Fruit fly (Drosophila melanogaster): Measurements from ENCODE around the gene TSG101.

TSG101 gene

dm6 chr3L:16865123-16865831 is 23.2 kb downstream of the TSG101 start, which contains the start of gene Lmpt (continued):
- peak; percentile 77 for TF ChIP-seq Blimp-1 (GFP tag; optimal IDR thresholded peaks at IDR 0.05)
- no peak for TF ChIP-seq CG7556 (GFP tag; optimal IDR thresholded peaks at IDR 0.05)
- no peak for TF ChIP-seq NC2β (GFP tag; optimal IDR thresholded peaks at IDR 0.05)
- no peak for TF ChIP-seq ci (GFP tag; IDR thresholded peaks at IDR 0.05)
- no peak for TF ChIP-seq HLH3B (GFP tag; IDR thresholded peaks at IDR 0.05)
- TF ChIP-seq da (GFP tag; optimal IDR thresholded peaks at IDR 0.05): no peak
- TF ChIP-seq Antp (GFP tag; optimal IDR thresholded peaks at IDR 0.05): no peak
- no peak for TF ChIP-seq CG15479 (GFP tag; optimal IDR thresholded peaks at IDR 0.05)
- TF ChIP-seq ind (GFP tag; optimal IDR thresholded peaks at IDR 0.05): no peak
- TF ChIP-seq CG32532 (GFP tag; IDR thresholded peaks at IDR 0.05): no peak
- TF ChIP-seq pb (GFP tag; optimal IDR thresholded peaks at IDR 0.05): no peak
- peak; percentile 61; the same call in 1 of the 3 replicates for TF ChIP-seq CG34422 (GFP tag; IDR thresholded peaks at IDR 0.05)
- no peak for TF ChIP-seq wek (GFP tag; optimal IDR thresholded peaks at IDR 0.05)
- TF ChIP-seq Rfx (GFP tag; IDR thresholded peaks at IDR 0.05): peak; percentile 10; the same call in 1 of the 2 replicates
- TF ChIP-seq shn (GFP tag; optimal IDR thresholded peaks at IDR 0.05): no peak
- TF ChIP-seq ase (GFP tag; IDR thresholded peaks at IDR 0.05): no peak
- no peak for TF ChIP-seq CG9609 (GFP tag; optimal IDR thresholded peaks at IDR 0.05)
- no peak for TF ChIP-seq Aef1 (GFP tag; IDR thresholded peaks at IDR 0.05)
- no peak for TF ChIP-seq ewg (GFP tag; optimal IDR thresholded peaks at IDR 0.05)
- TF ChIP-seq CG9437 (GFP tag; optimal IDR thresholded peaks at IDR 0.05): peak; percentile 10
- TF ChIP-seq Lpt (GFP tag; optimal IDR thresholded peaks at IDR 0.05): no peak
- TF ChIP-seq slbo (GFP tag; IDR thresholded peaks at IDR 0.05): no peak
- 0 out of 2 replicates have a peak, but pooled peaks have one; percentile 25 for TF ChIP-seq Drgx (GFP tag; IDR thresholded peaks at IDR 0.05)
- no peak for TF ChIP-seq Camta (GFP tag; optimal IDR thresholded peaks at IDR 0.05)
- TF ChIP-seq CG10543 (GFP tag; optimal IDR thresholded peaks at IDR 0.05): no peak
- no peak for TF ChIP-seq CG6254 (GFP tag; optimal IDR thresholded peaks at IDR 0.05)
- no peak for TF ChIP-seq CG2889 (GFP tag; IDR thresholded peaks at IDR 0.05)
- no peak for TF ChIP-seq CG10462 (GFP tag; optimal IDR thresholded peaks at IDR 0.05)
- no peak for TF ChIP-seq CG17359 (tag; optimal IDR thresholded peaks at IDR 0.05)
- peak; percentile 21 for TF ChIP-seq CG7839 (tag; optimal IDR thresholded peaks at IDR 0.05)
- no peak for TF ChIP-seq Atf6 (GFP tag; IDR thresholded peaks at IDR 0.05)
- TF ChIP-seq CG10366 (GFP tag; IDR thresholded peaks at IDR 0.05): no peak
- TF ChIP-seq CG6791 (GFP tag; IDR thresholded peaks at IDR 0.05; ENCODE audit: partially characterized antibody): no peak
- no peak for TF ChIP-seq NfI (GFP tag; optimal IDR thresholded peaks at IDR 0.05)
- TF ChIP-seq ftz-f1 (GFP tag; optimal IDR thresholded peaks at IDR 0.05): peak; percentile 17
- TF ChIP-seq sim (GFP tag; IDR thresholded peaks at IDR 0.05): no peak
- TF ChIP-seq cwo (GFP tag; optimal IDR thresholded peaks at IDR 0.05): no peak
- 0 out of 3 replicates have a peak, but pooled peaks have one; percentile 58 for TF ChIP-seq CG2199 (GFP tag; IDR thresholded peaks at IDR 0.05)
- no peak for TF ChIP-seq luna (GFP tag; optimal IDR thresholded peaks at IDR 0.05)
- no peak for TF ChIP-seq slou (GFP tag; optimal IDR thresholded peaks at IDR 0.05)
- no peak for TF ChIP-seq CG11723 (GFP tag; optimal IDR thresholded peaks at IDR 0.05)
- peak; percentile 18 for TF ChIP-seq CG34376 (GFP tag; optimal IDR thresholded peaks at IDR 0.05)
- no peak for TF ChIP-seq crp (GFP tag; optimal IDR thresholded peaks at IDR 0.05)
- no peak for TF ChIP-seq CG1529 (GFP tag; optimal IDR thresholded peaks at IDR 0.05)
- no peak for TF ChIP-seq ranshi (GFP tag; IDR thresholded peaks at IDR 0.05)
- TF ChIP-seq sna (GFP tag; IDR thresholded peaks at IDR 0.05; ENCODE audit: partially characterized antibody): no peak
- no peak for TF ChIP-seq CG4282 (GFP tag; optimal IDR thresholded peaks at IDR 0.05)
- TF ChIP-seq CG4360 (GFP tag; IDR thresholded peaks at IDR 0.05): peak; percentile 49
- TF ChIP-seq CG3847 (GFP tag; IDR thresholded peaks at IDR 0.05): peak; percentile 6; the same call in 1 of the 2 replicates
- peak; percentile 1 for TF ChIP-seq phol (tag; optimal IDR thresholded peaks at IDR 0.05)
